Worm (Caenorhabditis elegans) whole organism, L1 larva: ENCODE measurements around the gene F54C8.1.

ENCODE experiments used
- C04F5.9 ChIP-seq: sonication (generic microtip); optimal IDR thresholded peaks from 2 replicates; lab custom pipeline; 2016; ENCODE audit warnings: missing genetic modification characterization, missing compliant biosample characterization
- C16A3.4 ChIP-seq: fragments of 150-350 bp; optimal IDR thresholded peaks from 2 replicates; lab custom pipeline; 2014; ENCODE audit warnings: missing biosample characterization, missing genetic modification characterization
- F16B12.6 ChIP-seq: fragments of 150-350 bp; optimal IDR thresholded peaks from 2 replicates; lab custom pipeline; 2014; ENCODE audit warnings: missing biosample characterization, missing genetic modification characterization
- Y116A8C.19 ChIP-seq: sonication (generic microtip); optimal IDR thresholded peaks from 2 replicates; lab custom pipeline; 2016; ENCODE audit warnings: missing compliant biosample characterization, missing genetic modification characterization, borderline replicate concordance
- aha-1 ChIP-seq: fragments of 150-350 bp; optimal IDR thresholded peaks from 2 replicates; lab custom pipeline; 2014; ENCODE audit warnings: missing biosample characterization, missing genetic modification characterization
- alr-1 ChIP-seq: fragments of 200-800 bp; sonication (Bioruptor generic); optimal IDR thresholded peaks from 2 replicates; lab custom pipeline; 2018; ENCODE audit warnings: borderline replicate concordance, mild to moderate bottlenecking, missing genetic modification characterization, missing compliant biosample characterization
- ama-1 ChIP-seq: fragments of 150-350 bp; optimal IDR thresholded peaks from 2 replicates; lab custom pipeline; 2014
- blmp-1 ChIP-seq: fragments of 150-350 bp; optimal IDR thresholded peaks from 2 replicates; lab custom pipeline; 2014; ENCODE audit warnings: missing biosample characterization, missing genetic modification characterization
- ceh-82 ChIP-seq, 3 experiments: fragments of 150-350 bp in 1 of 3; sonication (generic microtip) in 2 of 3; optimal IDR thresholded peaks; 2 replicates each; lab custom pipeline; 2014 to 2017; ENCODE audit warnings: missing biosample characterization in 3 of 3, missing genetic modification characterization in 3 of 3
- ceh-90 ChIP-seq: sonication (generic microtip); optimal IDR thresholded peaks from 2 replicates; lab custom pipeline; 2016; ENCODE audit warnings: missing genetic modification characterization, missing compliant biosample characterization
- dpl-1 ChIP-seq, 3 experiments: fragments of 150-350 bp in 2 of 3; sonication (generic microtip) in 1 of 3; optimal IDR thresholded peaks; 2 replicates each; lab custom pipeline; 2014 to 2017; ENCODE audit warnings: missing biosample characterization in 3 of 3, missing genetic modification characterization in 3 of 3, missing genetic modification reagents in 3 of 3
- dsc-1 ChIP-seq: sonication (generic microtip); optimal IDR thresholded peaks from 2 replicates; lab custom pipeline; 2016; ENCODE audit warnings: mild to moderate bottlenecking, missing genetic modification characterization, missing compliant biosample characterization
- efl-1 ChIP-seq, 4 experiments: fragments of 150-350 bp; optimal IDR thresholded peaks in 3 of 4; peaks in 1 of 4; 1 replicate in 1 of 4; 2 replicates in 3 of 4; lab custom pipeline; 2014; ENCODE audit warnings: missing biosample characterization in 2 of 4, missing genetic modification characterization in 2 of 4, missing genetic modification reagents in 2 of 4
- efl-3 ChIP-seq: fragments of 200-800 bp; sonication (Bioruptor generic); optimal IDR thresholded peaks from 2 replicates; lab custom pipeline; 2018; ENCODE audit warnings: mild to moderate bottlenecking, missing genetic modification characterization, missing compliant biosample characterization
- egl-13 ChIP-seq: sonication (generic microtip); optimal IDR thresholded peaks from 2 replicates; lab custom pipeline; 2016; ENCODE audit warnings: missing genotype, missing genetic modification reagents, missing genetic modification characterization, missing compliant biosample characterization
- elt-3 ChIP-seq, 6 experiments: fragments of 150-350 bp in 1 of 6; sonication (generic microtip); optimal IDR thresholded peaks; 2 replicates each; lab custom pipeline; 2017 to 2018; ENCODE audit warnings: missing biosample characterization in 6 of 6, missing genetic modification characterization in 6 of 6, inconsistent platforms in 1 of 6
- fkh-4 ChIP-seq: sonication (generic microtip); optimal IDR thresholded peaks from 2 replicates; lab custom pipeline; 2016; ENCODE audit warnings: missing compliant biosample characterization, missing genetic modification characterization, borderline replicate concordance
- fos-1 ChIP-seq: fragments of 150-350 bp; optimal IDR thresholded peaks from 2 replicates; lab custom pipeline; 2014; ENCODE audit warnings: missing biosample characterization, missing genetic modification characterization
- hlh-4 ChIP-seq: sonication (generic microtip); optimal IDR thresholded peaks from 2 replicates; lab custom pipeline; 2016; ENCODE audit warnings: mild to moderate bottlenecking, missing genetic modification characterization, missing compliant biosample characterization
- irx-1 ChIP-seq: sonication (generic microtip); optimal IDR thresholded peaks from 2 replicates; lab custom pipeline; 2016; ENCODE audit warnings: missing genetic modification characterization, missing compliant biosample characterization
- isw-1 ChIP-seq: fragments of 200-800 bp; sonication (Bioruptor generic); IDR thresholded peaks from 2 replicates; pipeline ENCODE4 v1.3.6; 2022; ENCODE audit warnings: missing genetic modification characterization, missing compliant biosample characterization
- lin-14 ChIP-seq: fragments of 200-800 bp; sonication (Bioruptor generic); optimal IDR thresholded peaks from 2 replicates; lab custom pipeline; 2018; ENCODE audit warnings: mild to moderate bottlenecking, missing genetic modification characterization, moderate library complexity, missing compliant biosample characterization
- lin-15B ChIP-seq: fragments of 150-350 bp; sonication (generic microtip); optimal IDR thresholded peaks from 3 replicates; lab custom pipeline; 2014; ENCODE audit warnings: missing biosample characterization, missing genetic modification characterization
- lin-35 ChIP-seq, 2 experiments: fragments of 150-350 bp; optimal IDR thresholded peaks; 2 replicates each; lab custom pipeline; 2014; ENCODE audit warnings: missing biosample characterization in 2 of 2, missing genetic modification characterization in 2 of 2, missing genetic modification reagents in 2 of 2
- lin-39 ChIP-seq: fragments of 150-350 bp; optimal IDR thresholded peaks from 2 replicates; lab custom pipeline; 2014; ENCODE audit warnings: missing biosample characterization, missing genetic modification reagents, missing genetic modification characterization
- lir-3 ChIP-seq: sonication (generic microtip); optimal IDR thresholded peaks from 2 replicates; lab custom pipeline; 2016; ENCODE audit warnings: mild to moderate bottlenecking, missing genetic modification characterization, moderate library complexity, missing compliant biosample characterization; ENCODE audit not compliant: poor library complexity
- lsy-2 ChIP-seq, 2 experiments: fragments of 150-350 bp; optimal IDR thresholded peaks; 2 replicates each; lab custom pipeline; 2014; ENCODE audit warnings: missing biosample characterization in 2 of 2, missing genetic modification characterization in 2 of 2
- mdl-1 ChIP-seq, 2 experiments: fragments of 150-350 bp; optimal IDR thresholded peaks; 2 replicates each; lab custom pipeline; 2014 to 2017; ENCODE audit warnings: missing biosample characterization in 2 of 2, missing genetic modification characterization in 2 of 2, inconsistent platforms in 1 of 2
- mep-1 ChIP-seq: fragments of 150-350 bp; optimal IDR thresholded peaks from 2 replicates; lab custom pipeline; 2014; ENCODE audit warnings: missing biosample characterization, missing genetic modification characterization
- nhr-19 ChIP-seq: fragments of 200-800 bp; sonication (Bioruptor generic); conservative IDR thresholded peaks from 2 replicates; pipeline ENCODE4 v1.3.6; 2022; ENCODE audit warnings: missing genetic modification characterization, missing compliant biosample characterization
- nhr-237 ChIP-seq: fragments of 150-350 bp; optimal IDR thresholded peaks from 2 replicates; lab custom pipeline; 2014; ENCODE audit warnings: missing biosample characterization, missing genetic modification characterization
- nhr-47 ChIP-seq: sonication (generic microtip); optimal IDR thresholded peaks from 2 replicates; lab custom pipeline; 2016; ENCODE audit warnings: mild to moderate bottlenecking, missing genetic modification characterization, moderate library complexity, missing compliant biosample characterization
- nhr-71 ChIP-seq: sonication (generic microtip); optimal IDR thresholded peaks from 2 replicates; lab custom pipeline; 2016; ENCODE audit warnings: mild to moderate bottlenecking, missing genetic modification characterization, moderate library complexity, missing compliant biosample characterization
- nhr-76 ChIP-seq: sonication (generic microtip); optimal IDR thresholded peaks from 2 replicates; lab custom pipeline; 2017; ENCODE audit warnings: missing biosample characterization, missing genetic modification characterization
- nhr-77 ChIP-seq: fragments of 150-350 bp; optimal IDR thresholded peaks from 2 replicates; lab custom pipeline; 2014; ENCODE audit warnings: missing biosample characterization, missing genetic modification characterization
- nhr-85 ChIP-seq: sonication (generic microtip); peaks from one replicate; lab custom pipeline; 2016; ENCODE audit warnings: missing genetic modification characterization, inconsistent platforms, missing compliant biosample characterization
- pag-3 ChIP-seq: sonication (generic microtip); optimal IDR thresholded peaks from 2 replicates; lab custom pipeline; 2017; ENCODE audit warnings: missing genetic modification characterization, mild to moderate bottlenecking, missing compliant biosample characterization, antibody characterized with exemption, borderline replicate concordance; ENCODE audit not compliant: insufficient read depth
- pax-3 ChIP-seq: fragments of 200-800 bp; sonication (Bioruptor generic); optimal IDR thresholded peaks from 2 replicates; lab custom pipeline; 2018; ENCODE audit warnings: mild to moderate bottlenecking, missing genetic modification characterization, moderate library complexity, missing compliant biosample characterization
- rnt-1 ChIP-seq: sonication (generic microtip); optimal IDR thresholded peaks from 2 replicates; lab custom pipeline; 2016; ENCODE audit warnings: mild to moderate bottlenecking, missing genetic modification characterization, moderate library complexity, missing compliant biosample characterization
- snpc-4 ChIP-seq: fragments of 150-350 bp; optimal IDR thresholded peaks from 2 replicates; lab custom pipeline; 2014; ENCODE audit warnings: missing biosample characterization, missing genetic modification characterization
- snu-23 ChIP-seq: sonication (generic microtip); optimal IDR thresholded peaks from 2 replicates; lab custom pipeline; 2016; ENCODE audit warnings: missing genetic modification characterization, missing compliant biosample characterization
- sox-4 ChIP-seq: sonication (generic microtip); optimal IDR thresholded peaks from 2 replicates; lab custom pipeline; 2016; ENCODE audit warnings: missing genetic modification characterization, missing compliant biosample characterization
- swsn-7 ChIP-seq: sonication (generic microtip); optimal IDR thresholded peaks from 2 replicates; lab custom pipeline; 2016; ENCODE audit warnings: missing genetic modification characterization, missing compliant biosample characterization
- tlp-1 ChIP-seq: fragments of 150-350 bp; optimal IDR thresholded peaks from 2 replicates; lab custom pipeline; 2014; ENCODE audit warnings: missing biosample characterization, missing genetic modification characterization
- unc-130 ChIP-seq: fragments of 150-350 bp; optimal IDR thresholded peaks from 2 replicates; lab custom pipeline; 2017; ENCODE audit warnings: missing biosample characterization, missing genetic modification characterization, inconsistent platforms
- unc-98 ChIP-seq: fragments of 200-800 bp; sonication (Bioruptor generic); IDR thresholded peaks from 2 replicates; pipeline ENCODE4 v1.3.6; 2022; ENCODE audit warnings: missing genetic modification characterization, missing compliant biosample characterization
- xbp-1 ChIP-seq: sonication (generic microtip); optimal IDR thresholded peaks from 2 replicates; lab custom pipeline; 2016; ENCODE audit warnings: missing genetic modification characterization, missing compliant biosample characterization

The F54C8.1 gene

DNA sequence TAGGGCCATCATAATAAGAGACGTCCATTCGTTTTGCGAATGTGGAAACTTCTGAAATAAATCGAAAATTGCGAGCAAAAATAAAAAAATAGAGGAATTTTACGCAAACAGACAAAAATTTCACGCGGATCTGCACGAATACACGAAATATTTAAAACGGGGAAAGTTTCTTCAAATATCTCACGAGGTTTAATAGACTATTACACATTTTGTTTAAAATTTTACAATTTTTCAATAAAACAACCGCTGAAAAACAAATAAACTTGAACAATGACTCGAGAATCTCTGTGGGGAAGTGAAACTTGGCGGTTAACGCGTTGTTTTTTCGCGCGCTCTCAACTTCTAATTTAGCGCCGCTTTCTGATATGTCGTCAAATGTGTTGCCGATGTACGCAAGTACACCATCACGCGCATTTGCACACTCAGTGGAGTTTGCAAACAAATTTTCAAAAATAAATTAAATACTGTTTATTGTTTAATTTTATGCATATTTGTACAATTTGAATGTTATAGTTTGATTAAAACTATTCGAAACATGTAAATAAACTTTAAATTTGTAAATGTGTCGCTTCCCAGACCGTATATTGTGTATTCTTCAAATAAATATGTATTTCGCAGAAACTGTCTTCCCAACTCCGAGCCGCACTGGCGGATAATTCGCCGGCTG is 46.3 kb upstream of the F54C8.1 start, which contains the start of the genes gpr-2 and rgr-1:
Gene gpr-2 (minus strand): TSS at position 51 of the 667 bp plus-strand sequence.
Gene rgr-1 (plus strand): TSS at position 617 of the 667 bp plus-strand sequence.
- TF ChIP-seq sox-4 (tag; lab: Kevin White, UChicago) (no peak), nhr-19 (peak; percentile 49), lsy-2 (tag; optimal IDR thresholded peaks at IDR 0.05; lab: Kevin White, UChicago) (peak; percentile 56 to 72), mep-1 (peak; percentile 29), Y116A8C.19 (no peak), efl-1 (optimal IDR thresholded peaks at IDR 0.05; lab: Kevin White, UChicago) (peak; percentile 59 to 88), efl-1 (GFP tag; optimal IDR thresholded peaks at IDR 0.05 in 1 of 2; lab: Kevin White, UChicago) (peak; percentile 88 to 99), C04F5.9 (tag; lab: Kevin White, UChicago) (peak; percentile 23), nhr-85 (tag; lab: Kevin White, UChicago) (peak; percentile 73), rnt-1 (tag; lab: Kevin White, UChicago) (peak; percentile 57), pag-3 (tag; lab: Kevin White, UChicago) (no peak), swsn-7 (tag; lab: Kevin White, UChicago) (peak; percentile 40), F16B12.6 (peak; percentile 90), dpl-1 (GFP tag; optimal IDR thresholded peaks at IDR 0.05; lab: Kevin White, UChicago) (peak; percentile 77 to 90 (median 87)), lin-15B (tag; lab: Kevin White, UChicago) (peak; percentile 23), lin-35 (GFP tag; optimal IDR thresholded peaks at IDR 0.05; lab: Kevin White, UChicago) (peak; percentile 85 to 94), isw-1 (GFP tag; lab: Robert Waterston, UW) (peak; percentile 11; the same call in 1 of the 2 replicates), dsc-1 (tag; lab: Kevin White, UChicago) (peak; percentile 26), ceh-82 (tag; optimal IDR thresholded peaks at IDR 0.05; lab: Kevin White, UChicago) (peak in 2 of 3 experiments; percentile 27 to 46), xbp-1 (tag; lab: Kevin White, UChicago) (no peak), lin-39 (tag; lab: Kevin White, UChicago) (no peak), nhr-47 (tag; lab: Kevin White, UChicago) (peak; percentile 65), nhr-71 (peak; percentile 37), irx-1 (tag; lab: Kevin White, UChicago) (peak; percentile 4), mdl-1 (tag; optimal IDR thresholded peaks at IDR 0.05; lab: Kevin White, UChicago) (peak in 1 of 2 experiments; percentile 23), blmp-1 (tag; lab: Kevin White, UChicago) (peak; percentile 52), unc-130 (peak; percentile 61)

- TF ChIP-seq unc-98 (no peak), elt-3 (tag; optimal IDR thresholded peaks at IDR 0.05; lab: Kevin White, UChicago) (no peak), aha-1 (tag; lab: Kevin White, UChicago) (no peak), lin-14 (no peak), C16A3.4 (tag; lab: Kevin White, UChicago) (no peak), lir-3 (no peak), tlp-1 (tag; lab: Kevin White, UChicago) (no peak), Y116A8C.19 (no peak), efl-3 (GFP tag; lab: Kevin White, UChicago) (no peak), rnt-1 (tag; lab: Kevin White, UChicago) (no peak)
Measured at ce11 chrIII:9401036-9401435, 38.5 kb upstream of the F54C8.1 start, which contains the start of gene nlp-48. Gene nlp-48 (minus strand): TSS chrIII:9401136.

DNA sequence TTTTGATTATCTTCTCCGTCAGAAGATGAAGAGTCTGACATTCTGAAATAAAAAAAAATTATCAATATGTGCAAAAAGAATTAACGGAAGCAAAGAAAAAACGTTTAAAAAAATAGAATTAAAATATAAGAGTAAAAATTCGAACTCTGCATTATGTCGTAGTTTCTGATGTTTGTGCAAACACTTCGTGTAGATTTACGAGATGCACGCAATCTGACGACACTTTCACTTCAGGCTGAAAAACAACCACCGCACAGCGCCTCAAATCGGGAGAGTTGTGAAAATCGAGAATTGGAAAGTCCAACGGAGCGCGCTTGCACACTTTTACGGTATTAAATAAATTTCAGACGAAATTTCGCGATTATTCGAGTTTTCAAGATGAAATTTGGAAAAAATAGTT is 32.9 kb upstream of the F54C8.1 start, which contains the start of gene T26G10.1:
Gene T26G10.1 (minus strand): TSS at position 42 of the 400 bp plus-strand sequence.
- no peak for TF ChIP-seq fkh-4 (tag; lab: Kevin White, UChicago)
- TF ChIP-seq snu-23 (GFP tag; lab: Kevin White, UChicago): peak; percentile 87
- peak; percentile 80 for TF ChIP-seq snpc-4
- TF ChIP-seq sox-4 (tag; lab: Kevin White, UChicago): peak; percentile 50
- no peak for TF ChIP-seq ceh-90 (tag; lab: Kevin White, UChicago)
- TF ChIP-seq nhr-237: no peak
- peak; percentile 64 for TF ChIP-seq fos-1 (tag; lab: Kevin White, UChicago)
- TF ChIP-seq egl-13 (tag; lab: Kevin White, UChicago): peak; percentile 56
- TF ChIP-seq efl-1 (optimal IDR thresholded peaks at IDR 0.05; lab: Kevin White, UChicago): peak; percentile 76 to 83
- peak; percentile 73 to 97 for TF ChIP-seq efl-1 (GFP tag; optimal IDR thresholded peaks at IDR 0.05 in 1 of 2; lab: Kevin White, UChicago)
- no peak for TF ChIP-seq hlh-4 (tag; lab: Kevin White, UChicago)
- TF ChIP-seq ama-1: no peak
- peak; percentile 73 to 77 for TF ChIP-seq lin-35 (GFP tag; optimal IDR thresholded peaks at IDR 0.05; lab: Kevin White, UChicago)
- peak; percentile 45 for TF ChIP-seq pax-3 (tag; lab: Kevin White, UChicago)
- peak; percentile 87 for TF ChIP-seq nhr-85 (tag; lab: Kevin White, UChicago)
- TF ChIP-seq alr-1 (tag; lab: Kevin White, UChicago): no peak
- no peak for TF ChIP-seq nhr-76
- peak; percentile 34 for TF ChIP-seq nhr-77 (tag; lab: Kevin White, UChicago)
- TF ChIP-seq lin-39 (tag; lab: Kevin White, UChicago): peak; percentile 68
- TF ChIP-seq dpl-1 (GFP tag; optimal IDR thresholded peaks at IDR 0.05; lab: Kevin White, UChicago): peak; percentile 73 to 79 (median 78)
